Fruit fly (Drosophila melanogaster) Kc167 (cell line): Measurements from ENCODE around the gene RpL17.

Source experiments
- Myc ChIP-seq: fragments of >200 bp; optimal IDR thresholded peaks from 2 replicates; lab custom pipeline; 2017; ENCODE audit warnings: missing external identifiers
- Sin3A ChIP-seq: fragments of >200 bp; optimal IDR thresholded peaks from 2 replicates; lab custom pipeline; 2018; ENCODE audit warnings: missing external identifiers
- h ChIP-seq: fragments of >200 bp; optimal IDR thresholded peaks from 3 replicates; lab custom pipeline; 2018; ENCODE audit warnings: missing external identifiers
- insv ChIP-seq: fragments of >200 bp; optimal IDR thresholded peaks from 3 replicates; lab custom pipeline; 2018; ENCODE audit warnings: missing external identifiers
- psq ChIP-seq: fragments of >200 bp; optimal IDR thresholded peaks from 2 replicates; lab custom pipeline; 2017; ENCODE audit warnings: missing external identifiers
- ttk ChIP-seq: sonication (Bioruptor generic); optimal IDR thresholded peaks from 2 replicates; lab custom pipeline; 2017; ENCODE audit warnings: missing external identifiers

- TF ChIP-seq psq (lab: Kevin White, UChicago) (no peak), Myc (lab: Kevin White, UChicago) (no peak), h (no peak), Sin3A (lab: Kevin White, UChicago) (no peak), ttk (no peak), insv (lab: Kevin White, UChicago) (no peak)
Observed at dm6 chrX:6746221-6746620, 2.2 kb upstream of the RpL17 start.
